Fruit fly (Drosophila melanogaster) S2 (cell line): ENCODE data around the gene CG15293.

Experiments used
- CG8478 ChIP-seq: fragments of >200 bp; optimal IDR thresholded peaks from 2 replicates; lab custom pipeline; 2018
- CTCF ChIP-seq, 2 experiments: fragments of >200 bp; optimal IDR thresholded peaks; 2 replicates each; lab custom pipeline; 2018

DNA sequence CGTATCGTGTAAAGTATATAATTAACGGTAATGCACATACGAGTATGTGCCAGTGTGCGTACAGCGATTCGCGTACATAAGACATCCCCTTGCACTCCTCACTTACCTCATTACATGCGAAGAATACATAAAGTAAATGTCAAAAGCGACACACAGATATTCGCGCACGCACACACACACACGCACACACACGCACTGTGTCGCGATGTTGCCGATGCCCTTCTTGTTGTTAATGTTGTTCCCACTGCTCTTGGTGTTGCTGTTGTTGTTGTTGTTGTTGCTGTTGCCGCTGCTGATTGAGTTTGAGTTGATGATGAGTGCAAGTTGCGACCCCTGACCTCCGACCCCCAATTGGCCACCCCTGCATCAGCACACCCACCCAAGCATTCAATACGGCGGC is 13.6 kb downstream of the CG15293 start:
- no peak for TF ChIP-seq CG8478 (lab: Kevin White, UChicago)
- no peak for TF ChIP-seq CTCF (optimal IDR thresholded peaks at IDR 0.05; lab: Kevin White, UChicago)
